Fruit fly (Drosophila melanogaster) whole organism, embryonic: ENCODE results near the gene Ugt303B3.
A peak's percentile ranks its signal among the peaks of the same experiment; 100 is the strongest.

Experiments
- CG10147 ChIP-seq: fragments of 200-800 bp; sonication (Bioruptor generic); optimal IDR thresholded peaks from 2 replicates; lab custom pipeline; 2019; ENCODE audit warnings: missing biosample characterization, mild to moderate bottlenecking, missing genetic modification characterization, moderate library complexity
- CG12299 ChIP-seq: fragments of 200-800 bp; sonication (Bioruptor generic); optimal IDR thresholded peaks from 2 replicates; lab custom pipeline; 2018; ENCODE audit warnings: missing biosample characterization, mild to moderate bottlenecking, missing genetic modification characterization
- CG12391 ChIP-seq: fragments of 200-800 bp; sonication (Bioruptor generic); optimal IDR thresholded peaks from 3 replicates; lab custom pipeline; 2018; ENCODE audit warnings: missing biosample characterization, mild to moderate bottlenecking, missing genetic modification characterization, moderate library complexity
- CG32532 ChIP-seq: fragments of 200-800 bp; sonication (Bioruptor generic); IDR thresholded peaks from 2 replicates; pipeline ENCODE4 v1.3.6; 2022; ENCODE audit warnings: missing biosample characterization, missing genetic modification characterization
- CG8478 ChIP-seq: fragments of >200 bp; optimal IDR thresholded peaks from 2 replicates; lab custom pipeline; 2018
- Dip2 ChIP-seq: fragments of 200-800 bp; sonication (Bioruptor generic); IDR thresholded peaks from 2 replicates; pipeline ENCODE4 v1.3.6; 2022; ENCODE audit warnings: missing biosample characterization, missing genetic modification characterization
- Dll ChIP-seq: fragments of 200-800 bp; sonication (Bioruptor generic); IDR thresholded peaks from 4 replicates; pipeline ENCODE4 v1.3.6; 2022; ENCODE audit warnings: missing biosample characterization, missing genetic modification characterization; ENCODE audit not compliant: partially characterized antibody
- Elba2 ChIP-seq: fragments of 200-800 bp; sonication (Bioruptor generic); optimal IDR thresholded peaks from 3 replicates; lab custom pipeline; 2016; ENCODE audit warnings: missing biosample characterization, missing genetic modification characterization
- Lpt ChIP-seq: fragments of >200 bp; optimal IDR thresholded peaks from 2 replicates; lab custom pipeline; 2018; ENCODE audit warnings: missing biosample characterization, missing genetic modification characterization
- PHDP ChIP-seq: fragments of 200-800 bp; sonication (Bioruptor generic); optimal IDR thresholded peaks from 3 replicates; lab custom pipeline; 2018; ENCODE audit warnings: missing biosample characterization, mild to moderate bottlenecking, missing genetic modification characterization, moderate library complexity
- Rx ChIP-seq: fragments of 200-800 bp; sonication (Bioruptor generic); IDR thresholded peaks from 2 replicates; pipeline ENCODE4 v1.3.6; 2022; ENCODE audit warnings: missing biosample characterization, missing genetic modification characterization
- en ChIP-seq: fragments of 200-800 bp; sonication (Bioruptor generic); optimal IDR thresholded peaks from 2 replicates; lab custom pipeline; 2016; ENCODE audit warnings: missing biosample characterization, missing genetic modification characterization
- klu ChIP-seq: fragments of 200-800 bp; sonication (Bioruptor generic); IDR thresholded peaks from 2 replicates; pipeline ENCODE4 v1.3.6; 2022; ENCODE audit warnings: missing biosample characterization, missing genetic modification characterization

DNA sequence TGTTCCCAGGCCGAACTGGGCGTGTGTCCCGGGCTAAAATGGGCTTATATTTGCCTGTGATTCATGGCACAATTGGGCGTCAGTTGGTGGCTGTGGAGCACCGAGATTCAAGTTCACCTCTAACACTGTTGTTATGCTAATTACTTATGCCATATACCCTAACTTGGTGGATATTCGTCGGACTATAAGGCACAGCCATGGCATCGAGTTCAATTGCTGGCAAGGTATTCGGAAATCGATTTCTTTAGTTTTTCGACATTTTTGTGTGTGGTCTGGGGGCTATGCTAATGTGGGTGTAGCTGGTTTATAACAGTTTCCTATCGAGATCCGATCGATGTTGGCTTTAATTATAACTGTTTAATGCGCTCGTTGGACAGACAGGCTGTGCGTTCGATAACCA lies 8.5 kb downstream of the Ugt303B3 start:
- TF ChIP-seq Lpt (GFP tag; lab: Kevin White, UChicago) (no peak), Rx (GFP tag; lab: Robert Waterston, UW) (no peak), CG10147 (GFP tag; lab: Kevin White, UChicago) (no peak), en (GFP tag; lab: Kevin White, UChicago) (no peak), CG12299 (no peak), PHDP (tag; lab: Kevin White, UChicago) (no peak), Dip2 (GFP tag; lab: Robert Waterston, UW) (no peak), CG32532 (GFP tag; lab: Robert Waterston, UW) (peak; percentile 33), CG12391 (no peak), CG8478 (lab: Kevin White, UChicago) (no peak), Dll (GFP tag; lab: Robert Waterston, UW) (no peak), klu (GFP tag; lab: Robert Waterston, UW) (0 out of 2 replicates have a peak, but pooled peaks have one; percentile 21), Elba2 (GFP tag; lab: Kevin White, UChicago) (no peak)
